Worm (Caenorhabditis elegans) whole organism, L1 larva: ENCODE results near the gene anmt-2.

Experiments
- C04F5.9 ChIP-seq: sonication (generic microtip); optimal IDR thresholded peaks from 2 replicates; lab custom pipeline; 2016; ENCODE audit warnings: missing genetic modification characterization, missing compliant biosample characterization
- C16A3.4 ChIP-seq: fragments of 150-350 bp; optimal IDR thresholded peaks from 2 replicates; lab custom pipeline; 2014; ENCODE audit warnings: missing biosample characterization, missing genetic modification characterization
- C34B4.2 ChIP-seq: sonication (generic microtip); optimal IDR thresholded peaks from 2 replicates; lab custom pipeline; 2017; ENCODE audit warnings: mild to moderate bottlenecking, missing genetic modification characterization, missing compliant biosample characterization
- alr-1 ChIP-seq: fragments of 200-800 bp; sonication (Bioruptor generic); optimal IDR thresholded peaks from 2 replicates; lab custom pipeline; 2018; ENCODE audit warnings: borderline replicate concordance, mild to moderate bottlenecking, missing genetic modification characterization, missing compliant biosample characterization
- ama-1 ChIP-seq: fragments of 150-350 bp; optimal IDR thresholded peaks from 2 replicates; lab custom pipeline; 2014
- blmp-1 ChIP-seq: fragments of 150-350 bp; optimal IDR thresholded peaks from 2 replicates; lab custom pipeline; 2014; ENCODE audit warnings: missing biosample characterization, missing genetic modification characterization
- ceh-82 ChIP-seq, 3 experiments: fragments of 150-350 bp in 1 of 3; sonication (generic microtip) in 2 of 3; optimal IDR thresholded peaks; 2 replicates each; lab custom pipeline; 2014 to 2017; ENCODE audit warnings: missing biosample characterization in 3 of 3, missing genetic modification characterization in 3 of 3
- ceh-90 ChIP-seq: sonication (generic microtip); optimal IDR thresholded peaks from 2 replicates; lab custom pipeline; 2016; ENCODE audit warnings: missing genetic modification characterization, missing compliant biosample characterization
- ces-1 ChIP-seq: fragments of 150-350 bp; optimal IDR thresholded peaks from 2 replicates; lab custom pipeline; 2014; ENCODE audit warnings: missing biosample characterization, missing genetic modification reagents, missing genetic modification characterization
- dsc-1 ChIP-seq: sonication (generic microtip); optimal IDR thresholded peaks from 2 replicates; lab custom pipeline; 2016; ENCODE audit warnings: mild to moderate bottlenecking, missing genetic modification characterization, missing compliant biosample characterization
- efl-1 ChIP-seq, 4 experiments: fragments of 150-350 bp; optimal IDR thresholded peaks in 3 of 4; peaks in 1 of 4; 1 replicate in 1 of 4; 2 replicates in 3 of 4; lab custom pipeline; 2014; ENCODE audit warnings: missing biosample characterization in 2 of 4, missing genetic modification characterization in 2 of 4, missing genetic modification reagents in 2 of 4
- efl-3 ChIP-seq: fragments of 200-800 bp; sonication (Bioruptor generic); optimal IDR thresholded peaks from 2 replicates; lab custom pipeline; 2018; ENCODE audit warnings: mild to moderate bottlenecking, missing genetic modification characterization, missing compliant biosample characterization
- elt-2 ChIP-seq: sonication (generic microtip); optimal IDR thresholded peaks from 2 replicates; lab custom pipeline; 2016; ENCODE audit warnings: missing genetic modification characterization, mild to moderate bottlenecking, inconsistent platforms, missing compliant biosample characterization, missing genetic modification reagents
- elt-3 ChIP-seq, 6 experiments: fragments of 150-350 bp in 1 of 6; sonication (generic microtip); optimal IDR thresholded peaks; 2 replicates each; lab custom pipeline; 2017 to 2018; ENCODE audit warnings: missing biosample characterization in 6 of 6, missing genetic modification characterization in 6 of 6, inconsistent platforms in 1 of 6
- fkh-10 ChIP-seq: sonication (generic microtip); optimal IDR thresholded peaks from 2 replicates; lab custom pipeline; 2017; ENCODE audit warnings: missing biosample characterization, missing genetic modification reagents, missing genetic modification characterization
- fkh-8 ChIP-seq: sonication (generic microtip); optimal IDR thresholded peaks from 2 replicates; lab custom pipeline; 2016; ENCODE audit warnings: mild to moderate bottlenecking, missing genetic modification characterization, missing compliant biosample characterization
- irx-1 ChIP-seq: sonication (generic microtip); optimal IDR thresholded peaks from 2 replicates; lab custom pipeline; 2016; ENCODE audit warnings: missing genetic modification characterization, missing compliant biosample characterization
- isw-1 ChIP-seq: fragments of 200-800 bp; sonication (Bioruptor generic); IDR thresholded peaks from 2 replicates; pipeline ENCODE4 v1.3.6; 2022; ENCODE audit warnings: missing genetic modification characterization, missing compliant biosample characterization
- jun-1 ChIP-seq: fragments of 150-350 bp; optimal IDR thresholded peaks from 2 replicates; lab custom pipeline; 2014; ENCODE audit warnings: missing biosample characterization, missing genetic modification reagents, missing genetic modification characterization
- lin-13 ChIP-seq: fragments of 150-350 bp; optimal IDR thresholded peaks from 2 replicates; lab custom pipeline; 2014; ENCODE audit warnings: missing biosample characterization, missing genetic modification reagents, missing genetic modification characterization
- lin-14 ChIP-seq: fragments of 200-800 bp; sonication (Bioruptor generic); optimal IDR thresholded peaks from 2 replicates; lab custom pipeline; 2018; ENCODE audit warnings: mild to moderate bottlenecking, missing genetic modification characterization, moderate library complexity, missing compliant biosample characterization
- lin-15B ChIP-seq: fragments of 150-350 bp; sonication (generic microtip); optimal IDR thresholded peaks from 3 replicates; lab custom pipeline; 2014; ENCODE audit warnings: missing biosample characterization, missing genetic modification characterization
- lin-35 ChIP-seq, 2 experiments: fragments of 150-350 bp; optimal IDR thresholded peaks; 2 replicates each; lab custom pipeline; 2014; ENCODE audit warnings: missing biosample characterization in 2 of 2, missing genetic modification characterization in 2 of 2, missing genetic modification reagents in 2 of 2
- lsy-2 ChIP-seq, 2 experiments: fragments of 150-350 bp; optimal IDR thresholded peaks; 2 replicates each; lab custom pipeline; 2014; ENCODE audit warnings: missing biosample characterization in 2 of 2, missing genetic modification characterization in 2 of 2
- mab-9 ChIP-seq: fragments of 200-800 bp; sonication (Bioruptor generic); IDR thresholded peaks from 2 replicates; pipeline ENCODE4 v1.3.6; 2022; ENCODE audit warnings: missing genetic modification reagents, missing genetic modification characterization, missing compliant biosample characterization
- mdl-1 ChIP-seq, 2 experiments: fragments of 150-350 bp; optimal IDR thresholded peaks; 2 replicates each; lab custom pipeline; 2014 to 2017; ENCODE audit warnings: missing biosample characterization in 2 of 2, missing genetic modification characterization in 2 of 2, inconsistent platforms in 1 of 2
- nhr-11 ChIP-seq: fragments of 150-350 bp; optimal IDR thresholded peaks from 2 replicates; lab custom pipeline; 2014; ENCODE audit warnings: missing biosample characterization, missing genetic modification characterization
- nhr-19 ChIP-seq: fragments of 200-800 bp; sonication (Bioruptor generic); conservative IDR thresholded peaks from 2 replicates; pipeline ENCODE4 v1.3.6; 2022; ENCODE audit warnings: missing genetic modification characterization, missing compliant biosample characterization
- nhr-20 ChIP-seq: sonication (generic microtip); optimal IDR thresholded peaks from 2 replicates; lab custom pipeline; 2016; ENCODE audit warnings: mild to moderate bottlenecking, missing genetic modification characterization, missing compliant biosample characterization
- nhr-237 ChIP-seq: fragments of 150-350 bp; optimal IDR thresholded peaks from 2 replicates; lab custom pipeline; 2014; ENCODE audit warnings: missing biosample characterization, missing genetic modification characterization
- nhr-28 ChIP-seq: fragments of 150-350 bp; optimal IDR thresholded peaks from 2 replicates; lab custom pipeline; 2014; ENCODE audit warnings: missing biosample characterization, missing genetic modification characterization
- nhr-71 ChIP-seq: sonication (generic microtip); optimal IDR thresholded peaks from 2 replicates; lab custom pipeline; 2016; ENCODE audit warnings: mild to moderate bottlenecking, missing genetic modification characterization, moderate library complexity, missing compliant biosample characterization
- nhr-84 ChIP-seq: sonication (generic microtip); optimal IDR thresholded peaks from 2 replicates; lab custom pipeline; 2017; ENCODE audit warnings: missing biosample characterization, missing genetic modification characterization
- nhr-85 ChIP-seq: sonication (generic microtip); peaks from one replicate; lab custom pipeline; 2016; ENCODE audit warnings: missing genetic modification characterization, inconsistent platforms, missing compliant biosample characterization
- nhr-90 ChIP-seq: sonication (generic microtip); optimal IDR thresholded peaks from 2 replicates; lab custom pipeline; 2016; ENCODE audit warnings: mild to moderate bottlenecking, missing genetic modification characterization, missing compliant biosample characterization; ENCODE audit not compliant: poor library complexity
- pqm-1 ChIP-seq: sonication (generic microtip); optimal IDR thresholded peaks from 3 replicates; lab custom pipeline; 2017; ENCODE audit warnings: missing biosample characterization, missing genetic modification characterization
- rnt-1 ChIP-seq: sonication (generic microtip); optimal IDR thresholded peaks from 2 replicates; lab custom pipeline; 2016; ENCODE audit warnings: mild to moderate bottlenecking, missing genetic modification characterization, moderate library complexity, missing compliant biosample characterization
- snu-23 ChIP-seq: sonication (generic microtip); optimal IDR thresholded peaks from 2 replicates; lab custom pipeline; 2016; ENCODE audit warnings: missing genetic modification characterization, missing compliant biosample characterization
- unc-130 ChIP-seq: fragments of 150-350 bp; optimal IDR thresholded peaks from 2 replicates; lab custom pipeline; 2017; ENCODE audit warnings: missing biosample characterization, missing genetic modification characterization, inconsistent platforms
- unc-62 ChIP-seq: fragments of 150-350 bp; optimal IDR thresholded peaks from 2 replicates; lab custom pipeline; 2014; ENCODE audit warnings: missing biosample characterization, missing genetic modification reagents, missing genetic modification characterization
- xbp-1 ChIP-seq: sonication (generic microtip); optimal IDR thresholded peaks from 2 replicates; lab custom pipeline; 2016; ENCODE audit warnings: missing genetic modification characterization, missing compliant biosample characterization
- zag-1 ChIP-seq: fragments of 150-350 bp; optimal IDR thresholded peaks from 2 replicates; lab custom pipeline; 2014; ENCODE audit warnings: missing biosample characterization, missing genetic modification characterization
- zip-4 ChIP-seq: fragments of 200-800 bp; sonication (Bioruptor generic); optimal IDR thresholded peaks from 2 replicates; lab custom pipeline; 2018; ENCODE audit warnings: mild to moderate bottlenecking, missing genetic modification characterization, moderate library complexity, missing compliant biosample characterization
- ztf-11 ChIP-seq, 2 experiments: sonication (generic microtip); optimal IDR thresholded peaks; 2 replicates each; lab custom pipeline; 2016 to 2017; ENCODE audit warnings: missing genetic modification characterization in 2 of 2, missing biosample characterization in 1 of 2, missing compliant biosample characterization in 1 of 2
- ztf-4 ChIP-seq: fragments of 150-350 bp; optimal IDR thresholded peaks from 2 replicates; lab custom pipeline; 2014; ENCODE audit warnings: missing biosample characterization, missing genetic modification characterization

Gene anmt-2

DNA sequence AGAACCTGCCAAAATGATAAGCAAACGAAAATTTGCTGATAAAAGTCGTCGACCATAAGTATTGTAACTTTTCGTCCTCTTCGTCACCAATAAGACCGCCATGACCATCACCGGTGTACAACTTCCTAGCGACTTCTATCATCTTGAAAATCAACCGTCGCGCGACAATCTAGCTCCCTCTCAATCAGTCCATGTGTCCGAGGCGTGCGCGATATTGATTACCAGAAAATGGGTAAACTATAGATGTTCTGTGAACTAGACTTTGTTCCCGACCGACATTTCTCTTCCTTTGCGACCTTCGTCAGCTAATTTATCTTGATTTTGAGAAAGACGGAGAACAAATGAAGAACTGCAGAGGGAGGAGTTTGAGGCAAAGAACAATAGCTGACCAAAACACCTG, 12.2 kb downstream of the anmt-2 start (continued):
- TF ChIP-seq elt-3 (tag; optimal IDR thresholded peaks at IDR 0.05; lab: Kevin White, UChicago) (peak in 5 of 6 experiments; percentile 40 to 90 (median 79)), unc-130 (tag; lab: Kevin White, UChicago) (peak; percentile 38), nhr-85 (tag; lab: Kevin White, UChicago) (peak; percentile 88), ztf-11 (tag; optimal IDR thresholded peaks at IDR 0.05; lab: Kevin White, UChicago) (no peak), isw-1 (GFP tag; lab: Robert Waterston, UW) (no peak), nhr-19 (GFP tag; lab: Robert Waterston, UW) (peak; percentile 67), C04F5.9 (tag; lab: Kevin White, UChicago) (no peak), lin-14 (peak; percentile 46), C34B4.2 (tag; lab: Kevin White, UChicago) (no peak), lin-35 (GFP tag; optimal IDR thresholded peaks at IDR 0.05; lab: Kevin White, UChicago) (peak in 1 of 2 experiments; percentile 45), alr-1 (no peak), zip-4 (GFP tag; lab: Kevin White, UChicago) (no peak), C16A3.4 (tag; lab: Kevin White, UChicago) (peak; percentile 33), ztf-4 (no peak), fkh-8 (tag; lab: Kevin White, UChicago) (no peak), irx-1 (tag; lab: Kevin White, UChicago) (no peak), rnt-1 (tag; lab: Kevin White, UChicago) (peak; percentile 5), pqm-1 (tag; lab: Kevin White, UChicago) (no peak), xbp-1 (tag; lab: Kevin White, UChicago) (no peak)

ce11 chrIII:6144390-6144962, 13.1 kb downstream of the anmt-2 start:
- TF ChIP-seq dsc-1 (tag; lab: Kevin White, UChicago) (no peak), zag-1 (tag; lab: Kevin White, UChicago) (no peak), nhr-71 (tag; lab: Kevin White, UChicago) (peak; percentile 44), lin-35 (GFP tag; optimal IDR thresholded peaks at IDR 0.05; lab: Kevin White, UChicago) (peak in 1 of 2 experiments; percentile 30), nhr-11 (tag; lab: Kevin White, UChicago) (no peak), elt-3 (tag; optimal IDR thresholded peaks at IDR 0.05; lab: Kevin White, UChicago) (peak in 3 of 6 experiments; percentile 40 to 91 (median 52)), elt-2 (tag; lab: Kevin White, UChicago) (no peak), lin-13 (GFP tag; lab: Kevin White, UChicago) (peak; percentile 9), C16A3.4 (tag; lab: Kevin White, UChicago) (peak; percentile 6), ceh-82 (tag; optimal IDR thresholded peaks at IDR 0.05; lab: Kevin White, UChicago) (no peak), ces-1 (GFP tag; lab: Kevin White, UChicago) (no peak), efl-3 (GFP tag; lab: Kevin White, UChicago) (no peak), nhr-20 (tag; lab: Kevin White, UChicago) (peak; percentile 1), lin-14 (peak; percentile 21), nhr-85 (tag; lab: Kevin White, UChicago) (peak; percentile 76), lin-15B (no peak), unc-62 (GFP tag; lab: Kevin White, UChicago) (no peak), lsy-2 (tag; optimal IDR thresholded peaks at IDR 0.05; lab: Kevin White, UChicago) (peak in 1 of 2 experiments; percentile 65), snu-23 (GFP tag; lab: Kevin White, UChicago) (peak; percentile 42), mdl-1 (tag; optimal IDR thresholded peaks at IDR 0.05; lab: Kevin White, UChicago) (peak in 1 of 2 experiments; percentile 71), rnt-1 (tag; lab: Kevin White, UChicago) (peak; percentile 75), unc-130 (tag; lab: Kevin White, UChicago) (peak; percentile 41), nhr-90 (tag; lab: Kevin White, UChicago) (peak; percentile 9), blmp-1 (tag; lab: Kevin White, UChicago) (peak; percentile 86), jun-1 (tag; lab: Kevin White, UChicago) (peak; percentile 28)

ce11 chrIII:6141532-6141931, 16.0 kb downstream of the anmt-2 start:
- TF ChIP-seq C16A3.4 (tag; lab: Kevin White, UChicago) (no peak), nhr-28 (no peak), nhr-84 (tag; lab: Kevin White, UChicago) (no peak), lsy-2 (tag; optimal IDR thresholded peaks at IDR 0.05; lab: Kevin White, UChicago) (peak in 1 of 2 experiments; percentile 32), mab-9 (GFP tag; lab: Robert Waterston, UW) (peak; percentile 59; the same call in 1 of the 2 replicates), unc-130 (tag; lab: Kevin White, UChicago) (no peak), nhr-237 (tag; lab: Kevin White, UChicago) (no peak), zip-4 (GFP tag; lab: Kevin White, UChicago) (no peak), fkh-10 (peak; percentile 50), nhr-71 (tag; lab: Kevin White, UChicago) (peak; percentile 36), lin-14 (peak; percentile 79), ama-1 (no peak), efl-1 (optimal IDR thresholded peaks at IDR 0.05; lab: Kevin White, UChicago) (peak in 1 of 2 experiments; percentile 6), efl-1 (GFP tag; optimal IDR thresholded peaks at IDR 0.05 in 1 of 2; lab: Kevin White, UChicago) (no peak), ceh-90 (tag; lab: Kevin White, UChicago) (no peak), rnt-1 (tag; lab: Kevin White, UChicago) (peak; percentile 6), snu-23 (GFP tag; lab: Kevin White, UChicago) (peak; percentile 10), nhr-19 (GFP tag; lab: Robert Waterston, UW) (no peak)
- TF ChIP-seq, all 84 proteins: peak for 8
